Fruit fly (Drosophila melanogaster) whole organism, wandering third instar larva: Measurements from ENCODE around the gene CG13062.

Source experiments
- CrebA ChIP-seq: fragments of 200-800 bp; sonication (Bioruptor generic); optimal IDR thresholded peaks from 2 replicates; lab custom pipeline; 2016; ENCODE audit warnings: missing biosample characterization, mild to moderate bottlenecking, missing genetic modification characterization, borderline replicate concordance
- Hr78 ChIP-seq: fragments of >200 bp; optimal IDR thresholded peaks from 2 replicates; lab custom pipeline; 2017; ENCODE audit warnings: missing biosample characterization, missing genetic modification characterization
- Hr83 ChIP-seq: fragments of 200-300 bp; sonication (Bioruptor generic); optimal IDR thresholded peaks from 2 replicates; lab custom pipeline; 2016; ENCODE audit warnings: missing biosample characterization, mild to moderate bottlenecking, missing genetic modification characterization, moderate library complexity; ENCODE audit not compliant: poor library complexity, severe bottlenecking
- N ChIP-seq: fragments of >200 bp; optimal IDR thresholded peaks from 2 replicates; lab custom pipeline; 2018; ENCODE audit warnings: missing biosample characterization, missing external identifiers, missing genetic modification characterization
- br ChIP-seq: fragments of 200-800 bp; sonication (Bioruptor generic); optimal IDR thresholded peaks from 2 replicates; lab custom pipeline; 2016; ENCODE audit warnings: missing biosample characterization, missing genetic modification characterization
- dl ChIP-seq, 2 experiments: fragments of 175-275, 200-275 bp in 1 of 2; fragments of 200-275 bp in 1 of 2; sonication (Bioruptor generic); optimal IDR thresholded peaks; lab custom pipeline; 2018; ENCODE audit warnings: mild to moderate bottlenecking in 2 of 2, missing biosample characterization in 2 of 2, missing genetic modification characterization in 2 of 2, moderate library complexity in 2 of 2; ENCODE audit not compliant: partially characterized antibody in 2 of 2, insufficient read depth in 1 of 2
- ey ChIP-seq: fragments of 200-800 bp; sonication (Bioruptor generic); optimal IDR thresholded peaks from 2 replicates; lab custom pipeline; 2016; ENCODE audit warnings: missing biosample characterization, missing genetic modification characterization
- fru ChIP-seq: fragments of 200-800 bp; sonication (Bioruptor generic); optimal IDR thresholded peaks from 3 replicates; lab custom pipeline; 2016; ENCODE audit warnings: missing biosample characterization, mild to moderate bottlenecking, missing genetic modification characterization
- h ChIP-seq: fragments of 200-800 bp; sonication (Bioruptor generic); optimal IDR thresholded peaks from 3 replicates; lab custom pipeline; 2016; ENCODE audit warnings: missing biosample characterization, mild to moderate bottlenecking, missing genetic modification characterization
- lola ChIP-seq: fragments of >200 bp; optimal IDR thresholded peaks from 2 replicates; lab custom pipeline; 2017; ENCODE audit warnings: missing biosample characterization, missing genetic modification characterization
- pan ChIP-seq: fragments of >200 bp; optimal IDR thresholded peaks from 2 replicates; lab custom pipeline; 2017
- psq ChIP-seq: fragments of 200-800 bp; sonication (Bioruptor generic); optimal IDR thresholded peaks from 3 replicates; lab custom pipeline; 2017; ENCODE audit warnings: missing biosample characterization, mild to moderate bottlenecking, missing genetic modification characterization, moderate library complexity
- sage ChIP-seq: fragments of 200-800 bp; sonication (Bioruptor generic); optimal IDR thresholded peaks from 2 replicates; lab custom pipeline; 2016; ENCODE audit warnings: missing biosample characterization, mild to moderate bottlenecking, missing genetic modification characterization
- usp ChIP-seq: fragments of >200 bp; optimal IDR thresholded peaks from 2 replicates; lab custom pipeline; 2017; ENCODE audit warnings: missing biosample characterization, missing genetic modification characterization

dm6 chr3L:16279171-16279570 is 34.9 kb upstream of the CG13062 start, which contains the start of gene CG13050:
- TF ChIP-seq h (GFP tag; lab: Kevin White, UChicago) = no peak
- no peak for TF ChIP-seq usp
- no peak for TF ChIP-seq br (GFP tag; lab: Kevin White, UChicago)
- TF ChIP-seq ey = no peak
- no peak for TF ChIP-seq fru
- TF ChIP-seq sage = no peak
- TF ChIP-seq pan (lab: Kevin White, UChicago) = no peak
- no peak for TF ChIP-seq psq (GFP tag; lab: Kevin White, UChicago)
- TF ChIP-seq CrebA (GFP tag; lab: Kevin White, UChicago) = no peak
- no peak for TF ChIP-seq dl (GFP tag; optimal IDR thresholded peaks at IDR 0.05; lab: Kevin White, UChicago; ENCODE audit: insufficient read depth in 1 of 2, partially characterized antibody in 2 of 2)
- no peak for TF ChIP-seq Hr83
- no peak for TF ChIP-seq Hr78 (GFP tag; lab: Kevin White, UChicago)
- TF ChIP-seq lola (GFP tag; lab: Kevin White, UChicago) = no peak
- TF ChIP-seq N = no peak
